Worm (Caenorhabditis elegans) whole organism, L4 larva: Measurements from ENCODE around the gene suf-1.

Experiments used
- F49E8.2 ChIP-seq: sonication (generic microtip); optimal IDR thresholded peaks from 2 replicates; lab custom pipeline; 2016; ENCODE audit warnings: missing compliant biosample characterization, mild to moderate bottlenecking, missing genetic modification characterization, borderline replicate concordance
- arid-1 ChIP-seq: fragments of 200-800 bp; sonication (Bioruptor generic); conservative IDR thresholded peaks from 2 replicates; pipeline ENCODE4 v1.3.6; 2022; ENCODE audit warnings: missing genetic modification reagents, missing genetic modification characterization, missing compliant biosample characterization
- daf-12 ChIP-seq: fragments of 150-350 bp; optimal IDR thresholded peaks from 2 replicates; lab custom pipeline; 2014; ENCODE audit warnings: missing biosample characterization, missing genetic modification reagents, missing genetic modification characterization
- dve-1 ChIP-seq: sonication (generic microtip); optimal IDR thresholded peaks from 2 replicates; lab custom pipeline; 2017; ENCODE audit warnings: antibody characterized with exemption, mild to moderate bottlenecking, missing genetic modification characterization, missing compliant biosample characterization; ENCODE audit not compliant: insufficient read depth
- gei-8 ChIP-seq: fragments of 200-800 bp; sonication (Bioruptor generic); optimal IDR thresholded peaks from 2 replicates; lab custom pipeline; 2018; ENCODE audit warnings: mild to moderate bottlenecking, missing genetic modification characterization, missing compliant biosample characterization
- lin-13 ChIP-seq: fragments of 150-350 bp; optimal IDR thresholded peaks from 2 replicates; lab custom pipeline; 2014; ENCODE audit warnings: missing biosample characterization, missing genetic modification reagents, missing genetic modification characterization
- mep-1 ChIP-seq: fragments of 150-350 bp; sonication (generic microtip); optimal IDR thresholded peaks from 3 replicates; lab custom pipeline; 2014; ENCODE audit warnings: missing biosample characterization, missing genetic modification characterization
- nhr-237 ChIP-seq: sonication (generic microtip); optimal IDR thresholded peaks from 2 replicates; lab custom pipeline; 2017; ENCODE audit warnings: missing biosample characterization, missing genetic modification characterization
- nhr-41 ChIP-seq: fragments of 200-800 bp; sonication (Bioruptor generic); IDR thresholded peaks from 2 replicates; pipeline ENCODE4 v1.3.6; 2022; ENCODE audit warnings: missing genetic modification reagents, missing genetic modification characterization, missing compliant biosample characterization
- pha-4 ChIP-seq, 2 experiments: fragments of 150-350 bp in 1 of 2; fragments of 200-800 bp in 1 of 2; sonication (Bioruptor generic) in 1 of 2; IDR thresholded peaks in 1 of 2; optimal IDR thresholded peaks in 1 of 2; 2 replicates each; pipeline versions ENCODE4 v1.3.6 to Lab custom; 2014 to 2022; ENCODE audit warnings: missing genetic modification characterization in 2 of 2, missing genetic modification reagents in 2 of 2, missing biosample characterization in 1 of 2, missing compliant biosample characterization in 1 of 2
- set-16 ChIP-seq: fragments of 200-800 bp; sonication (Bioruptor generic); IDR thresholded peaks from 2 replicates; pipeline ENCODE4 v1.3.6; 2022; ENCODE audit warnings: missing genetic modification reagents, missing genetic modification characterization, missing compliant biosample characterization
- skn-1 ChIP-seq: fragments of 150-350 bp; optimal IDR thresholded peaks from 2 replicates; lab custom pipeline; 2014; ENCODE audit warnings: missing biosample characterization, missing genetic modification characterization
- snpc-4 ChIP-seq: fragments of 150-350 bp; optimal IDR thresholded peaks from 2 replicates; lab custom pipeline; 2014; ENCODE audit warnings: missing biosample characterization, missing genetic modification characterization
- unc-39 ChIP-seq: sonication (generic microtip); optimal IDR thresholded peaks from 2 replicates; lab custom pipeline; 2017; ENCODE audit warnings: missing biosample characterization, missing genetic modification characterization

ce11 chrII:8650644-8651159 is 47.1 kb downstream of the suf-1 start, which contains the start of gene pyr-1:
- TF ChIP-seq arid-1 (GFP tag; lab: Robert Waterston, UW) (no peak), skn-1 (no peak), mep-1 (tag; lab: Kevin White, UChicago) (no peak), dve-1 (tag; lab: Kevin White, UChicago) (peak; percentile 18), F49E8.2 (tag; lab: Kevin White, UChicago) (no peak), nhr-237 (tag; lab: Kevin White, UChicago) (no peak), unc-39 (tag; lab: Kevin White, UChicago) (no peak), snpc-4 (tag; lab: Kevin White, UChicago) (no peak), nhr-41 (GFP tag; lab: Robert Waterston, UW) (no peak), gei-8 (GFP tag; lab: Kevin White, UChicago) (no peak), lin-13 (GFP tag; lab: Kevin White, UChicago) (no peak), pha-4 (GFP tag; IDR thresholded peaks at IDR 0.05; lab: Robert Waterston, UW) (no peak), pha-4 (tag; optimal IDR thresholded peaks at IDR 0.05; lab: Kevin White, UChicago) (no peak), daf-12 (tag; lab: Kevin White, UChicago) (no peak), set-16 (GFP tag; lab: Robert Waterston, UW) (no peak)
